Worm (Caenorhabditis elegans) whole organism, midembryonic: ENCODE measurements around the gene T24E12.13.

Source experiments
- T22C8.4 ChIP-seq: fragments of 200-800 bp; sonication (Bioruptor generic); IDR thresholded peaks from 2 replicates; pipeline ENCODE4 v1.3.6; 2022; ENCODE audit warnings: missing genetic modification characterization, missing compliant biosample characterization
- cog-1 ChIP-seq: sonication (generic microtip); optimal IDR thresholded peaks from 2 replicates; lab custom pipeline; 2016; ENCODE audit warnings: missing genetic modification characterization, missing compliant biosample characterization
- flt-1 ChIP-seq: fragments of 200-800 bp; sonication (Bioruptor generic); IDR thresholded peaks from 2 replicates; pipeline ENCODE4 v1.3.6; 2022; ENCODE audit warnings: missing genetic modification characterization, missing compliant biosample characterization
- klf-2 ChIP-seq: fragments of 200-800 bp; sonication (Bioruptor generic); conservative IDR thresholded peaks from 2 replicates; pipeline ENCODE4 v1.3.6; 2022; ENCODE audit warnings: missing genetic modification reagents, missing genetic modification characterization, missing compliant biosample characterization
- med-1 ChIP-seq: sonication (generic microtip); optimal IDR thresholded peaks from 2 replicates; lab custom pipeline; 2017; ENCODE audit warnings: missing genetic modification characterization, mild to moderate bottlenecking, missing compliant biosample characterization, antibody characterized with exemption, missing genetic modification reagents; ENCODE audit not compliant: insufficient read depth
- ref-1 ChIP-seq: fragments of 200-800 bp; sonication (Bioruptor generic); conservative IDR thresholded peaks from 2 replicates; pipeline ENCODE4 v1.3.6; 2022; ENCODE audit warnings: missing genetic modification reagents, missing genetic modification characterization, missing compliant biosample characterization
- tab-1 ChIP-seq: fragments of 200-800 bp; sonication (Bioruptor generic); IDR thresholded peaks from 2 replicates; pipeline ENCODE4 v1.3.6; 2022; ENCODE audit warnings: missing genetic modification characterization, missing compliant biosample characterization
- ztf-23 ChIP-seq: fragments of 200-800 bp; sonication (Bioruptor generic); IDR thresholded peaks from 2 replicates; pipeline ENCODE4 v1.3.6; 2022; ENCODE audit warnings: missing genetic modification reagents, missing genetic modification characterization, missing compliant biosample characterization
- ztf-29 ChIP-seq: fragments of 200-800 bp; sonication (Bioruptor generic); IDR thresholded peaks from 2 replicates; pipeline ENCODE4 v1.3.6; 2022; ENCODE audit warnings: missing genetic modification reagents, missing genetic modification characterization, missing compliant biosample characterization

The T24E12.13 gene

DNA sequence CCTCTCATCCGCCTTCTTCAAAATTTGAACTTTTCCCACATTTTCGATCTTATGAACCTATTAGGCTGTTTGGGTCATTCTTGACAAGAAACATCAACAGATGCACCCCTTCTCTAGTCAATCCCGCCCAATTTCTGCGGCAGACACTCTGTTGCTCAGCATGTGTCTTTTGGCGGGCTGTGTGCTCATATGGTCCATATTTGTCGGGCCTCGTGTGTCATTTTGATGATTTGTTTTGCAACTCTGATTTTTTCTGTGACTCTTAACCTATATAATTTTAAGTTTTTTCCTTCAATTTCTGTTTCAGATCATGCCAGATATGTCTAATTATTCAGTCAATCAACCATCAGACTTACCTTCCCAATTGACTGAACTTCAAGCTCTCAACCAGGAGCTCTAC is at the start of gene T24E12.13:
Gene T24E12.13, plus strand, starts transcription at position 301 of the 400 bp plus-strand sequence.
- TF ChIP-seq flt-1 (GFP tag; lab: Robert Waterston, UW) (no peak), med-1 (GFP tag; lab: Kevin White, UChicago) (no peak), ref-1 (GFP tag; lab: Robert Waterston, UW) (no peak), klf-2 (GFP tag; lab: Robert Waterston, UW) (no peak), ztf-29 (GFP tag; lab: Robert Waterston, UW) (no peak)

DNA sequence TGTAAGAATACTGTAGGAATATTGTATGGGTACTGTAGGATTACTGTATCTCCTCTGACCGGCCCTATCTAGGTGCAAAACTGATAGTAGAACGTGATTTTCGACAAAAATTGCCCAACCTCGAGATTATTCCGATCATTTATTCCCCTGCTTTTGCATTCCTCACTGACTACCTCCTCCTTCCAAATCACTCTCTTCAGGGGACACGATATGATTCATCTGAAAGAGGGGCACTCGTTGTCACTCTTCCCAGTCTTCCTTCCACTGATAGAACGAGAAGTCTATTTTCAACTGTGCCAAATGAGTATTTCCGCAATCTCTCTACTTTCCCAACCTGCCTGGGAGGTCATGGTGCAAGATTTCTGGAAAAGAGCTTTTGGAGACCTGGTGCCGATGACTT is 47.6 kb upstream of the T24E12.13 start, which contains the start of gene F12E12.2:
Gene F12E12.2, plus strand, starts transcription at position 301 of the 400 bp plus-strand sequence.
- TF ChIP-seq cog-1 (no peak), flt-1 (GFP tag; lab: Robert Waterston, UW) (no peak), ref-1 (GFP tag; lab: Robert Waterston, UW) (no peak), T22C8.4 (GFP tag; lab: Robert Waterston, UW) (no peak), tab-1 (GFP tag; lab: Robert Waterston, UW) (no peak), klf-2 (GFP tag; lab: Robert Waterston, UW) (no peak), med-1 (GFP tag; lab: Kevin White, UChicago) (no peak), ztf-29 (GFP tag; lab: Robert Waterston, UW) (no peak), ztf-23 (no peak)

DNA sequence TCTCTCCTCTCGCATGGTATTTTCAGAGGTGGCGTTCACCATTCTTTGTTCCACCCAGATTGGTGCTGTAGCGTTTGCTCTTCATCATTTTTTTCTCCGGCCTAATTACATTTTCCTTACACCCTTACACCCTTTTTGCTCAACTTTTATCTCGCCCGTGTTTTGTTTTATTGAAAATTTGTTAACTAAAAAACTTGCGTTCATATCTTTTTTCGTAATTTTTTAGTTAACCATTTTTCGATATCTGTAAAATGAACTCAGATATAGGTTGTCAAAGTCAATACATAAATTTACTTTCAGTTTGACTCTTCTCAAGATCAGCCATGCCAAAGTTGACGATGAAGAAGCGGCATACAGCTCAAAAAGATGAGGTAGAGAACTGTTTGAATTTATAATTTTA is 45.7 kb upstream of the T24E12.13 start, which contains the start of gene F12E12.1:
Gene F12E12.1, plus strand, starts transcription at position 301 of the 400 bp plus-strand sequence.
- no peak for TF ChIP-seq ref-1 (GFP tag; lab: Robert Waterston, UW)
- TF ChIP-seq ztf-29 (GFP tag; lab: Robert Waterston, UW) = no peak
- TF ChIP-seq flt-1 (GFP tag; lab: Robert Waterston, UW) = no peak
- no peak for TF ChIP-seq klf-2 (GFP tag; lab: Robert Waterston, UW)
- TF ChIP-seq tab-1 (GFP tag; lab: Robert Waterston, UW) = no peak
- TF ChIP-seq cog-1 = no peak
- TF ChIP-seq T22C8.4 (GFP tag; lab: Robert Waterston, UW) = no peak
- TF ChIP-seq ztf-23 = no peak
- TF ChIP-seq med-1 (GFP tag; lab: Kevin White, UChicago) = no peak

DNA sequence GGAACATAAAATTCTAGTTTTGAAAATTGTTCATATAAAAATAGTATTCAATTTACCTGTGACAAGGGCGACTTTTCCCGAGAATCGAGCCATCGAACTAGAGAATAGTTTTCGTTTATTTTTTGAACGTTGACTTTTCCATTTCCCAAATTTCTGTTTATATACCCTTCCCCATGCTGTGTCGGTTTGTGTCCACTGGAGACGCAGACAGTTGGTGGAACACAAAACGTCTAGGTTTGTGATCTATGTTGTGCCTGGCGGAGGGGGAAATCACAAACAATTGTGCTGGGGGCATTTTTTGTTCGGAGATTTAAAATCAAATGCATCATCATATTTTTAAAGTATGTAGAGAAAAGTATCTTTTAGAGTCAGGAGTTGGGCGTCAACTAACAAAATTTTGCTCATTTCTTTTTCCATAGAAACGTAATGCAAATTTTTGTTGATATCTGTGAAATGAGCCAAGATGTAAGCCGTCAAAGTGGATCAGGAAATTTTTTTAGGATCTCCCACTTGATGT is 43.5 kb upstream of the T24E12.13 start, which contains the start of gene nta-1:
Gene nta-1, minus strand, starts transcription at position 131 of the 517 bp plus-strand sequence.
- no peak for TF ChIP-seq T22C8.4 (GFP tag; lab: Robert Waterston, UW)
- TF ChIP-seq ztf-29 (GFP tag; lab: Robert Waterston, UW) = no peak
- no peak for TF ChIP-seq ref-1 (GFP tag; lab: Robert Waterston, UW)
- no peak for TF ChIP-seq klf-2 (GFP tag; lab: Robert Waterston, UW)
- TF ChIP-seq flt-1 (GFP tag; lab: Robert Waterston, UW) = no peak
- TF ChIP-seq tab-1 (GFP tag; lab: Robert Waterston, UW) = no peak
- no peak for TF ChIP-seq ztf-23
- no peak for TF ChIP-seq cog-1
- no peak for TF ChIP-seq med-1 (GFP tag; lab: Kevin White, UChicago)

DNA sequence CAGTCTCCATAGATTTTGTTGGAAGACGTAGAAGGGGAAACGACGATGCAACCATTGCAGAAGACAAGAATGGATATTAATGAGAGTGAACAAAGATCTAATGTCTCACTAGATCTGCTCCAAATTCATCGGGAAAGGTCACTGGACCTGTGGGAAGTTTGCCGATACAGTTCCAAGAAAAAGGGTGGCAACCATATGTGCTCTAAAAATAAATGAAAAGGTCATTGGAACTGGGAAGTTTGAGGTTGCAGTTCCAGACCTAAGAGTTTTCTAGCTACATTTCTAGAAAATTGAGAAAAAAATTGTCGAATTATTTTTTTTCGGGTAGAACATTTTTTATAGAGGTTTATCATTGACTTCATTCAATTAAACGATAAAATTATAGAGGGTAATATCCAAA is 39.8 kb upstream of the T24E12.13 start, which contains the start of gene fbxb-92:
Gene fbxb-92, minus strand, starts transcription at position 101 of the 400 bp plus-strand sequence.
- no peak for TF ChIP-seq med-1 (GFP tag; lab: Kevin White, UChicago)

DNA sequence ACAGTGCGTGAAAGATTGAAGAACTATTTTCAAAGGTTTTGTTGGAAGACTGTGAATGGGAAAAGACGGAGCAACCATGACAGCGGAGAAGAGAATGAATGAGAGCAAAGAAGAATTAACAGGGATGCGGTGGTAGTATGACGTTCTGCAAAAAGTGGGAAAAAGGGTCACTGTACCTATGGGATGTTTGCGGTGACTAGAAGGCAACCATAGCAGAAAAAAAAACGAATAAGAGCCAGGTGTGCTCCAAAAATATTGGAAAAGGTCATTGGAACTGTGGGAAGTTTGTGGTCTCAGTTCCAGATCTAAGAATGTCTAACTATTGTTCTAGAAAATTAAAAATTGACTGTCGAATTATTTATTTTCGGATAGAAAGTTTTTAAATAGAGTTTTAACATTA is 38.5 kb upstream of the T24E12.13 start, which contains the start of gene fbxb-90:
Gene fbxb-90, minus strand, starts transcription at position 101 of the 400 bp plus-strand sequence.
- TF ChIP-seq ref-1 (GFP tag; lab: Robert Waterston, UW) (no peak), ztf-23 (no peak), cog-1 (no peak), med-1 (GFP tag; lab: Kevin White, UChicago) (no peak), flt-1 (GFP tag; lab: Robert Waterston, UW) (no peak), ztf-29 (GFP tag; lab: Robert Waterston, UW) (no peak), tab-1 (GFP tag; lab: Robert Waterston, UW) (no peak), T22C8.4 (GFP tag; lab: Robert Waterston, UW) (no peak), klf-2 (GFP tag; lab: Robert Waterston, UW) (no peak)

DNA sequence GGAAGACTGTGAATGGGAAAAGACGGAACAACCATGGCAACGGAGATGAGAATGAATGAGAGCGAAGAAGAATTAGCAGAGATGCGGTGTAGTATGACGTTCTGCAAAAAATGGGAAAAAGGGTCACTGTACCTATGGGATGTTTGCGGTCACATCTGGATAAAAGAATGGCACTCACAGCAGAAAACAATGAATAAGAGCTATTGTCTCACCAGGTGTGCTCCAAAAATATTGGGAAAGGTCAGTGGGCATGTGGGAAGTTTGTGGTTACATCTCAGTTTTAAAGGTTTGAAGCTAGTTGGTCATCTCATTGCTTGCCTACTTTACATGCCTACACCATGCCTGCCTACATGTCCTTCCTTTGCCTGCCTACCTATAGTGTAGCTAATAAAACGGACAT is 36.6 kb upstream of the T24E12.13 start, which contains the start of gene fbxb-91:
Gene fbxb-91, minus strand, starts transcription at position 101 of the 400 bp plus-strand sequence.
- TF ChIP-seq tab-1 (GFP tag; lab: Robert Waterston, UW) = no peak
- no peak for TF ChIP-seq cog-1
- TF ChIP-seq ref-1 (GFP tag; lab: Robert Waterston, UW) = no peak
- TF ChIP-seq T22C8.4 (GFP tag; lab: Robert Waterston, UW) = no peak
- no peak for TF ChIP-seq klf-2 (GFP tag; lab: Robert Waterston, UW)
- no peak for TF ChIP-seq ztf-29 (GFP tag; lab: Robert Waterston, UW)

DNA sequence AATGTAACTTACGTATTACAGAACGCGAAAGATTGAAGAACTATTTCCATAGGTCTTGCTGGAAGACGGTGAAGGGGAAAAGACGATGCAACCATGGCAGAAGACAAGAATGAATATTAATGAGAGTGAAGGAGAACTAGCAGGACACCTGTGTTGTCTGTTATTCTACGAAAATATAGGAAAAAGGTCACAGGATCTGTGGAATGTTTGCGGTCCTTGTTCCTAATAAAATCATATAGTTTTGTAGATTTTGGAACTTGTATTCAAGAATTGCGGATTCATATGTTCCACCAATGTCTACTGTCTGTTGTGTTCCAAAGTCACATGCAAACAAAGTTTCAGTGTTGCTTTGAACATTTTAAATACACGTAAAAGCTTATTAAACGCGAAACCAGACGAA is 35.1 kb upstream of the T24E12.13 start, which contains the start of gene sdz-11:
Gene sdz-11, minus strand, starts transcription at position 101 of the 400 bp plus-strand sequence.
- TF ChIP-seq ztf-29 (GFP tag; lab: Robert Waterston, UW) = no peak
- TF ChIP-seq med-1 (GFP tag; lab: Kevin White, UChicago) = no peak
- TF ChIP-seq ref-1 (GFP tag; lab: Robert Waterston, UW) = no peak
- TF ChIP-seq T22C8.4 (GFP tag; lab: Robert Waterston, UW) = no peak
- no peak for TF ChIP-seq tab-1 (GFP tag; lab: Robert Waterston, UW)
- TF ChIP-seq klf-2 (GFP tag; lab: Robert Waterston, UW) = no peak
- no peak for TF ChIP-seq flt-1 (GFP tag; lab: Robert Waterston, UW)
- no peak for TF ChIP-seq cog-1
- no peak for TF ChIP-seq ztf-23

DNA sequence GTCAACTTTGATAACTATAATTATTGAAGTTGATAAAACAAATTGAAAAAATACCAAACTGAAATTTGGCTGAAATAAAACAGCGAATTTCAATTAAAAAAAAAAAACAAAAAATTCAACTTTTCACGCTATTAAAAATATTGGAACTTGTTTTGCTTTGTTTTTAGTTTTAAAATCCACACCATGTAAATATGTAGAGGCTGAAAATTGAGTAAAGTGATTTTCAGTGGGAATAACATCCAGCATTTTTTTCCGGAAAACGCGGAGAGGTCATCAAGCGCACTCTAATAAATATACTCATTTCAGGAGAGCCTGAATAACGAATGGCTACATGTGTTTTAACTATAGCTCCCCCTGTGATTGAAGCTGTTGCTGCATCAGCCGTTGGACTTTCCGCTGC is 33.7 kb upstream of the T24E12.13 start, which contains the start of gene rcd-1:
Gene rcd-1, plus strand, starts transcription at position 301 of the 400 bp plus-strand sequence.
- TF ChIP-seq klf-2 (GFP tag; lab: Robert Waterston, UW) = no peak
- no peak for TF ChIP-seq ztf-23
- no peak for TF ChIP-seq ref-1 (GFP tag; lab: Robert Waterston, UW)
- TF ChIP-seq med-1 (GFP tag; lab: Kevin White, UChicago) = no peak
- no peak for TF ChIP-seq T22C8.4 (GFP tag; lab: Robert Waterston, UW)
